Fruit fly (Drosophila melanogaster): Measurements from ENCODE around the gene CG32579.

CG32579 gene

dm6 chrX:16286083-16286666, 36.9 kb upstream of the CG32579 start, which contains the start of gene UQCR-14 (continued):
- TF ChIP-seq luna (GFP tag; optimal IDR thresholded peaks at IDR 0.05) (peak; percentile 9), Jarid2 (GFP tag; optimal IDR thresholded peaks at IDR 0.05) (no peak), z (GFP tag; IDR thresholded peaks at IDR 0.05) (no peak), CG6765 (GFP tag; optimal IDR thresholded peaks at IDR 0.05) (no peak), Nf-YA (GFP tag; IDR thresholded peaks at IDR 0.05) (no peak), ind (GFP tag; optimal IDR thresholded peaks at IDR 0.05) (no peak), eve (GFP tag; optimal IDR thresholded peaks at IDR 0.05) (no peak), row (GFP tag; IDR thresholded peaks at IDR 0.05) (peak; percentile 74), Drgx (GFP tag; IDR thresholded peaks at IDR 0.05) (no peak), Gsc (GFP tag; IDR thresholded peaks at IDR 0.05) (no peak), CG17359 (tag; optimal IDR thresholded peaks at IDR 0.05) (no peak), slou (GFP tag; optimal IDR thresholded peaks at IDR 0.05) (peak; percentile 5), CG18599 (GFP tag; optimal IDR thresholded peaks at IDR 0.05) (peak; percentile 18), gt (GFP tag; IDR thresholded peaks at IDR 0.05) (no peak), CG12942 (GFP tag; optimal IDR thresholded peaks at IDR 0.05) (no peak), kay (GFP tag; optimal IDR thresholded peaks at IDR 0.05) (no peak), kni (GFP tag; optimal IDR thresholded peaks at IDR 0.05) (no peak), Dip2 (GFP tag; IDR thresholded peaks at IDR 0.05) (no peak), gem (tag; optimal IDR thresholded peaks at IDR 0.05) (peak; percentile 13), jigr1 (GFP tag; IDR thresholded peaks at IDR 0.05) (no peak), Elba2 (GFP tag; optimal IDR thresholded peaks at IDR 0.05) (no peak), Asciz (GFP tag; optimal IDR thresholded peaks at IDR 0.05) (no peak), CG2712 (tag; optimal IDR thresholded peaks at IDR 0.05) (peak; percentile 62), D19B (GFP tag; optimal IDR thresholded peaks at IDR 0.05) (no peak), CG32767 (GFP tag; IDR thresholded peaks at IDR 0.05) (peak; percentile 30; the same call in 1 of the 2 replicates), Lhr (GFP tag; optimal IDR thresholded peaks at IDR 0.05) (peak; percentile 66), ems (GFP tag; optimal IDR thresholded peaks at IDR 0.05) (peak; percentile 2), inv (GFP tag; IDR thresholded peaks at IDR 0.05; ENCODE audit: partially characterized antibody) (peak; percentile 95), CG4820 (GFP tag; optimal IDR thresholded peaks at IDR 0.05) (no peak), CG2120 (GFP tag; optimal IDR thresholded peaks at IDR 0.05) (peak; percentile 56), CG2199 (GFP tag; IDR thresholded peaks at IDR 0.05) (peak; percentile 21; the same call in 1 of the 3 replicates), fd102C (GFP tag; optimal IDR thresholded peaks at IDR 0.05) (no peak), sc (optimal IDR thresholded peaks at IDR 0.05) (no peak), sc (GFP tag; optimal IDR thresholded peaks at IDR 0.05) (no peak), CG13424 (tag; optimal IDR thresholded peaks at IDR 0.05) (no peak), Med (GFP tag) (peak; percentile 89), Hsf (GFP tag; optimal IDR thresholded peaks at IDR 0.05) (peak; percentile 34), gcm2 (GFP tag; optimal IDR thresholded peaks at IDR 0.05) (no peak), CG11398 (GFP tag; optimal IDR thresholded peaks at IDR 0.05) (no peak), CG8765 (GFP tag; IDR thresholded peaks at IDR 0.05) (no peak), otp (GFP tag; IDR thresholded peaks at IDR 0.05) (no peak), MBD-R2 (GFP tag; IDR thresholded peaks at IDR 0.05) (peak; percentile 86), her (GFP tag; optimal IDR thresholded peaks at IDR 0.05) (no peak), Ada2b (GFP tag; IDR thresholded peaks at IDR 0.05) (no peak), btn (GFP tag; optimal IDR thresholded peaks at IDR 0.05) (no peak), mld (GFP tag; IDR thresholded peaks at IDR 0.05; ENCODE audit: partially characterized antibody) (peak; percentile 94), stwl (tag; optimal IDR thresholded peaks at IDR 0.05) (peak; percentile 90), CG32532 (GFP tag; IDR thresholded peaks at IDR 0.05) (peak; percentile 53), gro (GFP tag; optimal IDR thresholded peaks at IDR 0.05) (peak; percentile 77), Nf-YC (tag; optimal IDR thresholded peaks at IDR 0.05) (peak; percentile 44), ap (GFP tag; IDR thresholded peaks at IDR 0.05) (no peak), CG14710 (tag; optimal IDR thresholded peaks at IDR 0.05) (peak; percentile 89)
